Fruit fly (Drosophila melanogaster): ENCODE data around the gene CG6321.

CG6321 gene

dm6 chr3L:11097982-11098663, 37.1 kb upstream of the CG6321 start, which contains the start of the genes Irbp18 and APP-BP1 (continued):
- TF ChIP-seq otp (GFP tag; IDR thresholded peaks at IDR 0.05) (peak; percentile 80; the same call in 2 of the 3 replicates), NC2β (GFP tag; optimal IDR thresholded peaks at IDR 0.05) (peak; percentile 93), CG14710 (tag; optimal IDR thresholded peaks at IDR 0.05) (peak; percentile 94), Rfx (GFP tag; IDR thresholded peaks at IDR 0.05) (peak; percentile 90), CG6813 (GFP tag; optimal IDR thresholded peaks at IDR 0.05) (peak; percentile 83), CG18599 (GFP tag; optimal IDR thresholded peaks at IDR 0.05) (peak; percentile 95), CG16815 (GFP tag; optimal IDR thresholded peaks at IDR 0.05) (peak; percentile 93), zfh1 (GFP tag; IDR thresholded peaks at IDR 0.05) (peak; percentile 84), CG10979 (tag; optimal IDR thresholded peaks at IDR 0.05) (peak; percentile 90), CG4328 (GFP tag; optimal IDR thresholded peaks at IDR 0.05) (peak; percentile 91), CG15011 (GFP tag; optimal IDR thresholded peaks at IDR 0.05) (peak; percentile 91), ken (GFP tag; IDR thresholded peaks at IDR 0.05) (peak; percentile 79), Hr39 (optimal IDR thresholded peaks at IDR 0.05) (no peak), CG7963 (GFP tag; IDR thresholded peaks at IDR 0.05; ENCODE audit: partially characterized antibody) (no peak), CG32532 (GFP tag; IDR thresholded peaks at IDR 0.05) (peak; percentile 89), CG12942 (GFP tag; optimal IDR thresholded peaks at IDR 0.05) (peak; percentile 90), Lpt (GFP tag; optimal IDR thresholded peaks at IDR 0.05) (no peak), Rx (GFP tag; IDR thresholded peaks at IDR 0.05) (peak; percentile 83), trh (GFP tag; optimal IDR thresholded peaks at IDR 0.05) (peak; percentile 91), CG8359 (GFP tag; optimal IDR thresholded peaks at IDR 0.05; ENCODE audit: borderline replicate concordance) (peak; percentile 74), CG1647 (GFP tag; optimal IDR thresholded peaks at IDR 0.05) (peak; percentile 91), CG7786 (GFP tag; optimal IDR thresholded peaks at IDR 0.05) (peak; percentile 94), CG4617 (GFP tag; optimal IDR thresholded peaks at IDR 0.05; ENCODE audit: borderline replicate concordance) (peak; percentile 93), CG3163 (GFP tag; optimal IDR thresholded peaks at IDR 0.05) (peak; percentile 80), chm (GFP tag; IDR thresholded peaks at IDR 0.05) (peak; percentile 79), lilli (GFP tag; optimal IDR thresholded peaks at IDR 0.05) (peak; percentile 97), CG13123 (GFP tag; optimal IDR thresholded peaks at IDR 0.05) (peak; percentile 84), Neu2 (GFP tag; optimal IDR thresholded peaks at IDR 0.05; ENCODE audit: borderline replicate concordance) (peak; percentile 56), sqz (GFP tag; optimal IDR thresholded peaks at IDR 0.05) (peak; percentile 78), crc (GFP tag; optimal IDR thresholded peaks at IDR 0.05) (peak; percentile 91), lab (GFP tag; optimal IDR thresholded peaks at IDR 0.05) (peak; percentile 95), YL-1 (GFP tag; optimal IDR thresholded peaks at IDR 0.05) (peak; percentile 88), CG15601 (tag; optimal IDR thresholded peaks at IDR 0.05) (peak; percentile 76), Gug (GFP tag; IDR thresholded peaks at IDR 0.05) (peak; percentile 84), dm (GFP tag; optimal IDR thresholded peaks at IDR 0.05) (peak; percentile 86), CG2129 (GFP tag; IDR thresholded peaks at IDR 0.05; ENCODE audit: partially characterized antibody) (no peak), CG6254 (GFP tag; optimal IDR thresholded peaks at IDR 0.05) (peak; percentile 84), CG7357 (GFP tag; IDR thresholded peaks at IDR 0.05) (peak; percentile 66; the same call in 2 of the 3 replicates), jigr1 (GFP tag; IDR thresholded peaks at IDR 0.05) (peak; percentile 54; the same call in 1 of the 3 replicates), ap (GFP tag; IDR thresholded peaks at IDR 0.05) (peak; percentile 67), schlank (tag; optimal IDR thresholded peaks at IDR 0.05) (peak; percentile 90), croc (GFP tag; conservative IDR thresholded peaks at IDR 0.05) (peak; percentile 72), twi (tag; optimal IDR thresholded peaks at IDR 0.05) (peak; percentile 77), shn (GFP tag; optimal IDR thresholded peaks at IDR 0.05) (peak; percentile 90), exex (tag; optimal IDR thresholded peaks at IDR 0.05) (peak; percentile 72), vfl (GFP tag; optimal IDR thresholded peaks at IDR 0.05) (peak; percentile 93), h (optimal IDR thresholded peaks at IDR 0.05) (no peak), NK7.1 (GFP tag; optimal IDR thresholded peaks at IDR 0.05) (peak; percentile 87), CG30020 (tag; optimal IDR thresholded peaks at IDR 0.05) (peak; percentile 79), CG14667 (GFP tag; IDR thresholded peaks at IDR 0.05) (peak; percentile 66)

All from whole organism, embryonic.